Worm (Caenorhabditis elegans) whole organism, L1 larva: ENCODE measurements around the gene C34C12.8.
A peak's percentile ranks its signal among the peaks of the same experiment; 100 is the strongest.

ENCODE experiments used
- C16A3.4 ChIP-seq: fragments of 150-350 bp; optimal IDR thresholded peaks from 2 replicates; lab custom pipeline; 2014; ENCODE audit warnings: missing biosample characterization, missing genetic modification characterization
- ama-1 ChIP-seq: fragments of 150-350 bp; optimal IDR thresholded peaks from 2 replicates; lab custom pipeline; 2014
- blmp-1 ChIP-seq: fragments of 150-350 bp; optimal IDR thresholded peaks from 2 replicates; lab custom pipeline; 2014; ENCODE audit warnings: missing biosample characterization, missing genetic modification characterization
- ceh-63 ChIP-seq: fragments of 200-800 bp; sonication (Bioruptor generic); optimal IDR thresholded peaks from 2 replicates; lab custom pipeline; 2018; ENCODE audit warnings: mild to moderate bottlenecking, missing genetic modification characterization, missing compliant biosample characterization
- ceh-8 ChIP-seq: fragments of 200-800 bp; sonication (Bioruptor generic); optimal IDR thresholded peaks from 2 replicates; lab custom pipeline; 2018; ENCODE audit warnings: mild to moderate bottlenecking, missing genetic modification characterization, moderate library complexity, missing compliant biosample characterization
- ceh-82 ChIP-seq, 3 experiments: fragments of 150-350 bp in 1 of 3; sonication (generic microtip) in 2 of 3; optimal IDR thresholded peaks; 2 replicates each; lab custom pipeline; 2014 to 2017; ENCODE audit warnings: missing biosample characterization in 3 of 3, missing genetic modification characterization in 3 of 3
- ceh-88 ChIP-seq: fragments of 200-800 bp; sonication (Bioruptor generic); IDR thresholded peaks from 2 replicates; pipeline ENCODE4 v1.3.6; 2022; ENCODE audit warnings: missing genetic modification characterization, missing compliant biosample characterization
- ceh-90 ChIP-seq: sonication (generic microtip); optimal IDR thresholded peaks from 2 replicates; lab custom pipeline; 2016; ENCODE audit warnings: missing genetic modification characterization, missing compliant biosample characterization
- dpl-1 ChIP-seq, 3 experiments: fragments of 150-350 bp in 2 of 3; sonication (generic microtip) in 1 of 3; optimal IDR thresholded peaks; 2 replicates each; lab custom pipeline; 2014 to 2017; ENCODE audit warnings: missing biosample characterization in 3 of 3, missing genetic modification characterization in 3 of 3, missing genetic modification reagents in 3 of 3
- efl-1 ChIP-seq, 4 experiments: fragments of 150-350 bp; optimal IDR thresholded peaks in 3 of 4; peaks in 1 of 4; 1 replicate in 1 of 4; 2 replicates in 3 of 4; lab custom pipeline; 2014; ENCODE audit warnings: missing biosample characterization in 2 of 4, missing genetic modification characterization in 2 of 4, missing genetic modification reagents in 2 of 4
- elt-2 ChIP-seq: sonication (generic microtip); optimal IDR thresholded peaks from 2 replicates; lab custom pipeline; 2016; ENCODE audit warnings: missing genetic modification characterization, mild to moderate bottlenecking, inconsistent platforms, missing compliant biosample characterization, missing genetic modification reagents
- elt-3 ChIP-seq, 6 experiments: fragments of 150-350 bp in 1 of 6; sonication (generic microtip); optimal IDR thresholded peaks; 2 replicates each; lab custom pipeline; 2017 to 2018; ENCODE audit warnings: missing biosample characterization in 6 of 6, missing genetic modification characterization in 6 of 6, inconsistent platforms in 1 of 6
- hpl-2 ChIP-seq: fragments of 150-350 bp; optimal IDR thresholded peaks from 2 replicates; lab custom pipeline; 2014; ENCODE audit warnings: missing biosample characterization, missing genetic modification reagents, missing genetic modification characterization
- irx-1 ChIP-seq: sonication (generic microtip); optimal IDR thresholded peaks from 2 replicates; lab custom pipeline; 2016; ENCODE audit warnings: missing genetic modification characterization, missing compliant biosample characterization
- lin-13 ChIP-seq: fragments of 150-350 bp; optimal IDR thresholded peaks from 2 replicates; lab custom pipeline; 2014; ENCODE audit warnings: missing biosample characterization, missing genetic modification reagents, missing genetic modification characterization
- lin-15B ChIP-seq: fragments of 150-350 bp; sonication (generic microtip); optimal IDR thresholded peaks from 3 replicates; lab custom pipeline; 2014; ENCODE audit warnings: missing biosample characterization, missing genetic modification characterization
- lin-35 ChIP-seq, 2 experiments: fragments of 150-350 bp; optimal IDR thresholded peaks; 2 replicates each; lab custom pipeline; 2014; ENCODE audit warnings: missing biosample characterization in 2 of 2, missing genetic modification characterization in 2 of 2, missing genetic modification reagents in 2 of 2
- lir-3 ChIP-seq: sonication (generic microtip); optimal IDR thresholded peaks from 2 replicates; lab custom pipeline; 2016; ENCODE audit warnings: mild to moderate bottlenecking, missing genetic modification characterization, moderate library complexity, missing compliant biosample characterization; ENCODE audit not compliant: poor library complexity
- lsy-2 ChIP-seq, 2 experiments: fragments of 150-350 bp; optimal IDR thresholded peaks; 2 replicates each; lab custom pipeline; 2014; ENCODE audit warnings: missing biosample characterization in 2 of 2, missing genetic modification characterization in 2 of 2
- mdl-1 ChIP-seq, 2 experiments: fragments of 150-350 bp; optimal IDR thresholded peaks; 2 replicates each; lab custom pipeline; 2014 to 2017; ENCODE audit warnings: missing biosample characterization in 2 of 2, missing genetic modification characterization in 2 of 2, inconsistent platforms in 1 of 2
- mef-2 ChIP-seq: fragments of 150-350 bp; optimal IDR thresholded peaks from 2 replicates; lab custom pipeline; 2014; ENCODE audit warnings: missing biosample characterization, missing genetic modification characterization
- nhr-20 ChIP-seq: sonication (generic microtip); optimal IDR thresholded peaks from 2 replicates; lab custom pipeline; 2016; ENCODE audit warnings: mild to moderate bottlenecking, missing genetic modification characterization, missing compliant biosample characterization
- nhr-237 ChIP-seq: fragments of 150-350 bp; optimal IDR thresholded peaks from 2 replicates; lab custom pipeline; 2014; ENCODE audit warnings: missing biosample characterization, missing genetic modification characterization
- nhr-71 ChIP-seq: sonication (generic microtip); optimal IDR thresholded peaks from 2 replicates; lab custom pipeline; 2016; ENCODE audit warnings: mild to moderate bottlenecking, missing genetic modification characterization, moderate library complexity, missing compliant biosample characterization
- nhr-76 ChIP-seq: sonication (generic microtip); optimal IDR thresholded peaks from 2 replicates; lab custom pipeline; 2017; ENCODE audit warnings: missing biosample characterization, missing genetic modification characterization
- nhr-85 ChIP-seq: sonication (generic microtip); peaks from one replicate; lab custom pipeline; 2016; ENCODE audit warnings: missing genetic modification characterization, inconsistent platforms, missing compliant biosample characterization
- rnt-1 ChIP-seq: sonication (generic microtip); optimal IDR thresholded peaks from 2 replicates; lab custom pipeline; 2016; ENCODE audit warnings: mild to moderate bottlenecking, missing genetic modification characterization, moderate library complexity, missing compliant biosample characterization
- skn-1 ChIP-seq: fragments of 150-350 bp; optimal IDR thresholded peaks from 2 replicates; lab custom pipeline; 2014; ENCODE audit warnings: missing biosample characterization, missing genetic modification characterization
- snu-23 ChIP-seq: sonication (generic microtip); optimal IDR thresholded peaks from 2 replicates; lab custom pipeline; 2016; ENCODE audit warnings: missing genetic modification characterization, missing compliant biosample characterization
- sox-4 ChIP-seq: sonication (generic microtip); optimal IDR thresholded peaks from 2 replicates; lab custom pipeline; 2016; ENCODE audit warnings: missing genetic modification characterization, missing compliant biosample characterization
- tbx-2 ChIP-seq: sonication (generic microtip); optimal IDR thresholded peaks from 2 replicates; lab custom pipeline; 2016; ENCODE audit warnings: missing genetic modification characterization, missing compliant biosample characterization
- unc-62 ChIP-seq: fragments of 150-350 bp; optimal IDR thresholded peaks from 2 replicates; lab custom pipeline; 2014; ENCODE audit warnings: missing biosample characterization, missing genetic modification reagents, missing genetic modification characterization
- unc-86 ChIP-seq: sonication (generic microtip); optimal IDR thresholded peaks from 2 replicates; lab custom pipeline; 2016; ENCODE audit warnings: missing genetic modification characterization, missing compliant biosample characterization
- vab-15 ChIP-seq: sonication (generic microtip); optimal IDR thresholded peaks from 2 replicates; lab custom pipeline; 2017; ENCODE audit warnings: missing genotype, mild to moderate bottlenecking, missing genetic modification characterization, missing compliant biosample characterization
- xbp-1 ChIP-seq: sonication (generic microtip); optimal IDR thresholded peaks from 2 replicates; lab custom pipeline; 2016; ENCODE audit warnings: missing genetic modification characterization, missing compliant biosample characterization

The C34C12.8 gene

ce11 chrIII:3482291-3482690 is 22.1 kb downstream of the C34C12.8 start, which contains the start of gene C34C12.6:
TSS of gene C34C12.6 (plus strand) at chrIII:3482591.
- TF ChIP-seq nhr-71 (tag; lab: Kevin White, UChicago) (no peak), nhr-85 (tag; lab: Kevin White, UChicago) (peak; percentile 46)

ce11 chrIII:3484995-3485394 is 24.8 kb downstream of the C34C12.8 start:
- TF ChIP-seq tbx-2 (tag; lab: Kevin White, UChicago) (no peak), nhr-85 (tag; lab: Kevin White, UChicago) (peak; percentile 61), mef-2 (tag; lab: Kevin White, UChicago) (no peak), ceh-88 (no peak), C16A3.4 (tag; lab: Kevin White, UChicago) (no peak), lir-3 (tag; lab: Kevin White, UChicago) (no peak), nhr-76 (tag; lab: Kevin White, UChicago) (no peak), sox-4 (tag; lab: Kevin White, UChicago) (no peak), skn-1 (no peak), lin-13 (GFP tag; lab: Kevin White, UChicago) (no peak), rnt-1 (no peak), unc-62 (GFP tag; lab: Kevin White, UChicago) (no peak), efl-1 (optimal IDR thresholded peaks at IDR 0.05; lab: Kevin White, UChicago) (no peak), efl-1 (GFP tag; optimal IDR thresholded peaks at IDR 0.05 in 1 of 2; lab: Kevin White, UChicago) (peak in 1 of 2 experiments; percentile 2), xbp-1 (tag; lab: Kevin White, UChicago) (no peak), vab-15 (tag; lab: Kevin White, UChicago) (no peak), elt-3 (tag; optimal IDR thresholded peaks at IDR 0.05; lab: Kevin White, UChicago) (no peak), lin-15B (tag; lab: Kevin White, UChicago) (no peak)

ce11 chrIII:3486055-3486454 is 25.8 kb downstream of the C34C12.8 start:
- TF ChIP-seq ceh-8 (GFP tag; lab: Kevin White, UChicago) (no peak), dpl-1 (GFP tag; optimal IDR thresholded peaks at IDR 0.05; lab: Kevin White, UChicago) (no peak), mdl-1 (tag; optimal IDR thresholded peaks at IDR 0.05; lab: Kevin White, UChicago) (no peak), irx-1 (tag; lab: Kevin White, UChicago) (no peak), unc-86 (tag; lab: Kevin White, UChicago) (no peak), nhr-20 (tag; lab: Kevin White, UChicago) (no peak), snu-23 (GFP tag; lab: Kevin White, UChicago) (no peak), ama-1 (lab: Kevin White, UChicago) (no peak), blmp-1 (tag; lab: Kevin White, UChicago) (no peak), lsy-2 (tag; optimal IDR thresholded peaks at IDR 0.05; lab: Kevin White, UChicago) (no peak), hpl-2 (GFP tag; lab: Kevin White, UChicago) (no peak), ceh-90 (tag; lab: Kevin White, UChicago) (no peak)

ce11 chrIII:3487133-3487532 is 26.9 kb downstream of the C34C12.8 start:
- TF ChIP-seq ceh-63 (GFP tag; lab: Kevin White, UChicago) (no peak), blmp-1 (tag; lab: Kevin White, UChicago) (peak; percentile 92), skn-1 (no peak), elt-3 (tag; optimal IDR thresholded peaks at IDR 0.05; lab: Kevin White, UChicago) (peak in 1 of 6 experiments; percentile 62)

- no peak for TF ChIP-seq elt-2 (tag; lab: Kevin White, UChicago)
- no peak for TF ChIP-seq nhr-237
- no peak for TF ChIP-seq ceh-82 (tag; optimal IDR thresholded peaks at IDR 0.05; lab: Kevin White, UChicago)
- no peak for TF ChIP-seq elt-3 (tag; optimal IDR thresholded peaks at IDR 0.05; lab: Kevin White, UChicago)
- peak in 1 of 3 experiments; percentile 10 for TF ChIP-seq dpl-1 (GFP tag; optimal IDR thresholded peaks at IDR 0.05; lab: Kevin White, UChicago)
- TF ChIP-seq efl-1 (optimal IDR thresholded peaks at IDR 0.05; lab: Kevin White, UChicago): no peak
- TF ChIP-seq efl-1 (GFP tag; optimal IDR thresholded peaks at IDR 0.05 in 1 of 2; lab: Kevin White, UChicago): peak; percentile 50 to 91
- peak in 1 of 2 experiments; percentile 35 for TF ChIP-seq lin-35 (GFP tag; optimal IDR thresholded peaks at IDR 0.05; lab: Kevin White, UChicago)
- TF ChIP-seq hpl-2 (GFP tag; lab: Kevin White, UChicago): no peak
- TF ChIP-seq C16A3.4 (tag; lab: Kevin White, UChicago): no peak
Measured at ce11 chrIII:3488224-3488623, 28.0 kb downstream of the C34C12.8 start, which contains the start of gene C34C12.7. TSS of gene C34C12.7 (minus strand) at chrIII:3488341.
